Fruit fly (Drosophila melanogaster) whole organism, pupa: Measurements from ENCODE around the gene Mocs1.

Experiments
- CG12605 ChIP-seq: fragments of 200-800 bp; sonication (Bioruptor generic); IDR thresholded peaks from 2 replicates; pipeline ENCODE4 v1.3.6; 2022; ENCODE audit warnings: missing biosample characterization, missing genetic modification characterization
- CG13204 ChIP-seq: fragments of 200-800 bp; sonication (Bioruptor generic); optimal IDR thresholded peaks from 2 replicates; lab custom pipeline; 2018; ENCODE audit warnings: missing biosample characterization, mild to moderate bottlenecking, missing genetic modification characterization, moderate library complexity
- CG15710 ChIP-seq: fragments of 200-800 bp; sonication (Bioruptor generic); optimal IDR thresholded peaks from 2 replicates; lab custom pipeline; 2018; ENCODE audit warnings: missing biosample characterization, mild to moderate bottlenecking, missing genetic modification characterization, moderate library complexity
- CG17806 ChIP-seq: fragments of 200-800 bp; sonication (Bioruptor generic); optimal IDR thresholded peaks from 2 replicates; lab custom pipeline; 2018; ENCODE audit warnings: missing biosample characterization, mild to moderate bottlenecking, missing genetic modification characterization, moderate library complexity
- CG32121 ChIP-seq: fragments of 200-800 bp; sonication (Bioruptor generic); IDR thresholded peaks from 2 replicates; pipeline ENCODE4 v1.3.6; 2022; ENCODE audit warnings: missing biosample characterization, missing genetic modification characterization
- CG8159 ChIP-seq: fragments of 200-800 bp; sonication (Bioruptor generic); optimal IDR thresholded peaks from 3 replicates; lab custom pipeline; 2018; ENCODE audit warnings: missing biosample characterization, mild to moderate bottlenecking, missing genetic modification characterization, moderate library complexity
- gl ChIP-seq: fragments of 200-800 bp; sonication (Bioruptor generic); optimal IDR thresholded peaks from 2 replicates; lab custom pipeline; 2018; ENCODE audit warnings: missing biosample characterization, mild to moderate bottlenecking, missing genetic modification characterization
- rn ChIP-seq: fragments of 200-800 bp; sonication (Bioruptor generic); IDR thresholded peaks from 2 replicates; pipeline ENCODE4 v1.3.6; 2022; ENCODE audit warnings: missing biosample characterization, missing genetic modification characterization

DNA sequence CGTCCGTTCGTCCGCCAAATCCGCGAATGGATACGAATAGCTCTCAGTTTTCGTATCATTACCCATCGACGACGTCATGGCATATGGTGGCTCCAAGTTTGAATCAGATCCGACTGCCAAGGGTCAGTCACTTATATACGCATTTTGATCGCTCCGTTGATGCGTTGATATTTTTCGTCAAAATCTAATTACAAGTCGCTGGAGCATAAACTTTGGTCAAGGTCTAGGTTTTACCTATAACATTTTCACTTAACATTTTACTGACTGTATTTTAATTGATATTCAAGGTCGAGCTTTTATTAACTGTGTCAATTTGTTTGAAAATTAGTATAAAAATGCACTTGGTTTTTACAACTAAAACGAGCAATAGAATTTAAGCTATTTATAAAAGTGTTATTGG lies 31.3 kb downstream of the Mocs1 start, which contains the start of gene Elo68beta:
- TF ChIP-seq CG13204 (GFP tag; lab: Kevin White, UChicago) (no peak), CG8159 (tag; lab: Kevin White, UChicago) (no peak), CG17806 (tag; lab: Kevin White, UChicago) (no peak), CG32121 (GFP tag; lab: Robert Waterston, UW) (no peak), CG15710 (tag; lab: Kevin White, UChicago) (no peak), gl (tag; lab: Kevin White, UChicago) (no peak), CG12605 (no peak), rn (no peak)
